Worm (Caenorhabditis elegans): ENCODE data around the gene dhs-5.

ce11 chrII:5497541-5497940 lies 43.9 kb downstream of the dhs-5 start:
- TF ChIP-seq hmg-4 (GFP tag; optimal IDR thresholded peaks at IDR 0.05) (no peak), flt-1 (GFP tag; IDR thresholded peaks at IDR 0.05) (no peak), sea-1 (GFP tag; conservative IDR thresholded peaks at IDR 0.05) (no peak), ama-1 (optimal IDR thresholded peaks at IDR 0.05) (no peak), tbx-37 (GFP tag; conservative IDR thresholded peaks at IDR 0.05) (no peak), hnd-1 (tag; optimal IDR thresholded peaks at IDR 0.05) (no peak), scrt-1 (GFP tag; IDR thresholded peaks at IDR 0.05) (no peak)

Data from whole organism, early embryonic.